Worm (Caenorhabditis elegans) whole organism, L1 larva: ENCODE results near the gene cni-1.

Experiments used
- ama-1 ChIP-seq: fragments of 150-350 bp; optimal IDR thresholded peaks from 2 replicates; lab custom pipeline; 2014
- dpl-1 ChIP-seq, 3 experiments: fragments of 150-350 bp in 2 of 3; sonication (generic microtip) in 1 of 3; optimal IDR thresholded peaks; 2 replicates each; lab custom pipeline; 2014 to 2017; ENCODE audit warnings: missing biosample characterization in 3 of 3, missing genetic modification characterization in 3 of 3, missing genetic modification reagents in 3 of 3
- efl-3 ChIP-seq: fragments of 200-800 bp; sonication (Bioruptor generic); optimal IDR thresholded peaks from 2 replicates; lab custom pipeline; 2018; ENCODE audit warnings: mild to moderate bottlenecking, missing genetic modification characterization, missing compliant biosample characterization
- fkh-4 ChIP-seq: sonication (generic microtip); optimal IDR thresholded peaks from 2 replicates; lab custom pipeline; 2016; ENCODE audit warnings: missing compliant biosample characterization, missing genetic modification characterization, borderline replicate concordance
- hpl-2 ChIP-seq: fragments of 150-350 bp; optimal IDR thresholded peaks from 2 replicates; lab custom pipeline; 2014; ENCODE audit warnings: missing biosample characterization, missing genetic modification reagents, missing genetic modification characterization
- jun-1 ChIP-seq: fragments of 150-350 bp; optimal IDR thresholded peaks from 2 replicates; lab custom pipeline; 2014; ENCODE audit warnings: missing biosample characterization, missing genetic modification reagents, missing genetic modification characterization
- mef-2 ChIP-seq: fragments of 150-350 bp; optimal IDR thresholded peaks from 2 replicates; lab custom pipeline; 2014; ENCODE audit warnings: missing biosample characterization, missing genetic modification characterization
- nhr-237 ChIP-seq: fragments of 150-350 bp; optimal IDR thresholded peaks from 2 replicates; lab custom pipeline; 2014; ENCODE audit warnings: missing biosample characterization, missing genetic modification characterization
- nhr-77 ChIP-seq: fragments of 150-350 bp; optimal IDR thresholded peaks from 2 replicates; lab custom pipeline; 2014; ENCODE audit warnings: missing biosample characterization, missing genetic modification characterization
- nhr-84 ChIP-seq: sonication (generic microtip); optimal IDR thresholded peaks from 2 replicates; lab custom pipeline; 2017; ENCODE audit warnings: missing biosample characterization, missing genetic modification characterization
- nhr-90 ChIP-seq: sonication (generic microtip); optimal IDR thresholded peaks from 2 replicates; lab custom pipeline; 2016; ENCODE audit warnings: mild to moderate bottlenecking, missing genetic modification characterization, missing compliant biosample characterization; ENCODE audit not compliant: poor library complexity
- snpc-4 ChIP-seq: fragments of 150-350 bp; optimal IDR thresholded peaks from 2 replicates; lab custom pipeline; 2014; ENCODE audit warnings: missing biosample characterization, missing genetic modification characterization
- sptf-1 ChIP-seq: fragments of 150-350 bp; optimal IDR thresholded peaks from 2 replicates; lab custom pipeline; 2014; ENCODE audit warnings: missing biosample characterization, missing genetic modification characterization

ce11 chrV:13209567-13209966, 29.4 kb downstream of the cni-1 start, which contains the start of gene F57B1.6:
- no peak for TF ChIP-seq nhr-90 (tag; lab: Kevin White, UChicago)
- TF ChIP-seq snpc-4 = no peak
- TF ChIP-seq efl-3 = no peak
- TF ChIP-seq nhr-77 = no peak
- no peak for TF ChIP-seq ama-1 (lab: Kevin White, UChicago)
- no peak for TF ChIP-seq fkh-4
- no peak for TF ChIP-seq hpl-2 (GFP tag; lab: Kevin White, UChicago)
- no peak for TF ChIP-seq nhr-237 (tag; lab: Kevin White, UChicago)
- TF ChIP-seq mef-2 (tag; lab: Kevin White, UChicago) = no peak
- no peak for TF ChIP-seq sptf-1 (tag; lab: Kevin White, UChicago)
- no peak for TF ChIP-seq jun-1
- TF ChIP-seq nhr-84 = no peak
- no peak for TF ChIP-seq dpl-1 (GFP tag; optimal IDR thresholded peaks at IDR 0.05; lab: Kevin White, UChicago)
